Worm (Caenorhabditis elegans): ENCODE results near the gene pho-14.

Gene pho-14

DNA sequence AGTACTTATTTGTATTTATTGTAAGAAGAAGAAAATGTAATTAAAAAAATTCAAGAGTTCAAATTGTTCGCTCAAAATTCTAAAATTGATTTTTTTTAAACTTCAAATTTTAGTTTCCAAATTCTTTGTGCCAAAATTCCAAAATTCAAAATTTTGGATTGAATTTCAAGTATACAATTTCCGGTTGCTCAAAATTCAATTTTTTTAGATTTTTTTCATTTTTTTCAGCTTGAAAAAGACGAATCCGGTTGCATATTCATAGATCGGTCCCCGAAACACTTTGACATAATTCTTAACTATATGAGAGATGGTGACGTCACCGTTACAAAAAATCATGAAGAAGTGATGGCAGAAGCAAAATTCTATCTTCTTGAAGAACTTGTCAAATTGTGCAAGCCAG, 28.5 kb downstream of the pho-14 start, which contains the start of gene K02E7.4:
Gene K02E7.4 (plus strand): TSS at position 301 of the 400 bp plus-strand sequence.
- TF ChIP-seq K09A11.1 (tag; optimal IDR thresholded peaks at IDR 0.05; ENCODE audit: insufficient read depth): no peak
- TF ChIP-seq ztf-16 (tag; optimal IDR thresholded peaks at IDR 0.05): no peak
- TF ChIP-seq pros-1 (tag; optimal IDR thresholded peaks at IDR 0.05): no peak
- no peak for TF ChIP-seq madf-2 (tag; optimal IDR thresholded peaks at IDR 0.05)
- no peak for TF ChIP-seq pax-1 (tag; optimal IDR thresholded peaks at IDR 0.05)
- TF ChIP-seq rnt-1 (tag; optimal IDR thresholded peaks at IDR 0.05): no peak
- TF ChIP-seq F13H6.1 (tag; optimal IDR thresholded peaks at IDR 0.05): no peak
- no peak for TF ChIP-seq elt-4 (tag; optimal IDR thresholded peaks at IDR 0.05)
- no peak for TF ChIP-seq tbx-7 (tag; optimal IDR thresholded peaks at IDR 0.05)
- no peak for TF ChIP-seq dve-1 (tag; optimal IDR thresholded peaks at IDR 0.05)
- TF ChIP-seq pha-2 (tag; optimal IDR thresholded peaks at IDR 0.05): no peak
- TF ChIP-seq ceh-19 (GFP tag; optimal IDR thresholded peaks at IDR 0.05): no peak
- no peak for TF ChIP-seq ahr-1 (tag; optimal IDR thresholded peaks at IDR 0.05)
- TF ChIP-seq elt-2 (tag; optimal IDR thresholded peaks at IDR 0.05): no peak
- TF ChIP-seq nhr-232 (tag; optimal IDR thresholded peaks at IDR 0.05): no peak
- no peak for TF ChIP-seq ceh-2 (tag; optimal IDR thresholded peaks at IDR 0.05)
- no peak for TF ChIP-seq hlh-15 (tag; optimal IDR thresholded peaks at IDR 0.05)

DNA sequence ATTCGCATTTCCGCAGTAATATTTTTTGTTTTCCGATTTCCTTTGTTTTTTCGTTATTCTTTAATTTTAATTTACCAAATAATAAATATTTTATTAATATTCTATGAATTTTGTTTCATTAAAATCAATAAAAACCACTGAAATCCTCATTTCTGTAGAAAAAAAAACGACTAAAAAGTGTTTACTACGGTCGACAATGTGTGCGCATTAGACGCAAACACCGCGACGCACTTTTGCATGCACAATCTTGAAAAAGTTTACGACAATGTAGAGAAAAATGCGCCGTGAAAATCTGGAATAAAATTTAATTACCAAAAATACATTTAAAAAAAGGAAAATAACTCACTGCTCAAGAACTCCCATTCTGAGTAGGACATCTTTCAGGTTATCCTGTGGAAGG, 29.2 kb downstream of the pho-14 start:
- no peak for TF ChIP-seq hlh-15 (tag; optimal IDR thresholded peaks at IDR 0.05)
- no peak for TF ChIP-seq nhr-232 (tag; optimal IDR thresholded peaks at IDR 0.05)
- TF ChIP-seq ceh-2 (tag; optimal IDR thresholded peaks at IDR 0.05): no peak
- TF ChIP-seq elt-2 (tag; optimal IDR thresholded peaks at IDR 0.05): no peak
- TF ChIP-seq dve-1 (tag; optimal IDR thresholded peaks at IDR 0.05): no peak
- no peak for TF ChIP-seq pha-4 (tag; optimal IDR thresholded peaks at IDR 0.05)
- no peak for TF ChIP-seq K09A11.1 (tag; optimal IDR thresholded peaks at IDR 0.05; ENCODE audit: insufficient read depth)
- no peak for TF ChIP-seq unc-3 (GFP tag; conservative IDR thresholded peaks at IDR 0.05)
- TF ChIP-seq unc-3 (tag; optimal IDR thresholded peaks at IDR 0.05): no peak
- no peak for TF ChIP-seq ceh-19 (GFP tag; optimal IDR thresholded peaks at IDR 0.05)
- no peak for TF ChIP-seq che-1 (tag; optimal IDR thresholded peaks at IDR 0.05)
- no peak for TF ChIP-seq F13H6.1 (tag; optimal IDR thresholded peaks at IDR 0.05)
- TF ChIP-seq dmd-4 (tag; optimal IDR thresholded peaks at IDR 0.05; ENCODE audit: borderline replicate concordance): no peak
- TF ChIP-seq ceh-9 (tag; optimal IDR thresholded peaks at IDR 0.05): no peak

DNA sequence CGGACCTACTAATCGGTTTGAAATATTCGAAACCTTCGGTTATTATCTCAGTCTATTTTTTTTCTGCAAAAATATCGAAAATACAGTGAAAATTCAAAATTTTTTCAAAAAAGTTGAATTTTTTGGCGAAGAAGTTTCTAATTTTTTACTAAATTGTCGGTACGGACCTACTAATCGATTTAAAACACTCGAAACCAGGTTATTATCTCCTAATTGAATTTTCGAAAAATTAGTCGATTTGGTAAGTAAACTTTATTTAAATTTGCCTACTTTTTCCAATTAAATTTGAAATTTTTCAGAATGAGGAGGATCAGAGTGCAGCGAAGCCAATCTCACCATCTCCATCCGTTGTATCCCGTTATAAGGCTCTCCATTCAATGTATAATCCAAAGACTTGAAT, 29.7 kb downstream of the pho-14 start, which contains the start of gene K02E7.12:
Gene K02E7.12 (plus strand): TSS at position 301 of the 400 bp plus-strand sequence.
- TF ChIP-seq hlh-6 (tag; optimal IDR thresholded peaks at IDR 0.05) (no peak), zip-5 (tag; optimal IDR thresholded peaks at IDR 0.05) (no peak), gmeb-2 (tag; optimal IDR thresholded peaks at IDR 0.05) (no peak), ceh-31 (tag; optimal IDR thresholded peaks at IDR 0.05) (no peak), elt-4 (tag; optimal IDR thresholded peaks at IDR 0.05) (no peak), hlh-13 (GFP tag; optimal IDR thresholded peaks at IDR 0.05) (no peak), sdc-2 (tag; optimal IDR thresholded peaks at IDR 0.05) (no peak), madf-2 (tag; optimal IDR thresholded peaks at IDR 0.05) (no peak), ceh-19 (GFP tag; optimal IDR thresholded peaks at IDR 0.05) (no peak)

DNA sequence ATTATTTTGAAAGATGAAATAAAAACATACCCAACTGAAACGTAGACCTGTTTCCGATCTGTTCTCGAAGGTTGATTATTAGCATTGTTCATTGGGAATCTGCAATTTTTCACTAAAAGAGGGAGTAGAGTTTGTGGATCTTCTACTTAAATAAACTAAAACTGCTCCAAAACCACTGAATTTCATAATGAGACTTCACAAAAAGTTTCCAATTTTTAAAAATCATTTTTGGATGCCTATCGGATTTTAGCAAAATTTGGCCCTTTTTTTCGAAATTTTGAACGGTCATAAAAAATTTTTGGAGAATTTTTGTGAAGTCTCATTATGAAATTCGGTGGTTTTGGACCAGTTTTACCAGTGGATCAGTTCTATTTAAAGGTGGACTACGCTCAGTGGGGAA, 33.7 kb downstream of the pho-14 start, which contains the start of gene K02E7.10:
Gene K02E7.10 (minus strand): TSS at position 101 of the 400 bp plus-strand sequence.
- TF ChIP-seq pax-1 (tag; optimal IDR thresholded peaks at IDR 0.05): no peak
- TF ChIP-seq C38D4.7 (GFP tag; optimal IDR thresholded peaks at IDR 0.05): no peak
- no peak for TF ChIP-seq dve-1 (tag; optimal IDR thresholded peaks at IDR 0.05)
- TF ChIP-seq pqm-1 (tag; optimal IDR thresholded peaks at IDR 0.05): no peak
- TF ChIP-seq ahr-1 (tag; optimal IDR thresholded peaks at IDR 0.05): no peak
- TF ChIP-seq fax-1 (tag; optimal IDR thresholded peaks at IDR 0.05): no peak
- no peak for TF ChIP-seq nhr-11 (tag; optimal IDR thresholded peaks at IDR 0.05)
- TF ChIP-seq unc-42 (tag; optimal IDR thresholded peaks at IDR 0.05): no peak
- no peak for TF ChIP-seq gmeb-2 (tag; optimal IDR thresholded peaks at IDR 0.05)
- no peak for TF ChIP-seq ceh-31 (tag; optimal IDR thresholded peaks at IDR 0.05)
- no peak for TF ChIP-seq K09A11.1 (tag; optimal IDR thresholded peaks at IDR 0.05; ENCODE audit: insufficient read depth)
- no peak for TF ChIP-seq zip-5 (tag; optimal IDR thresholded peaks at IDR 0.05)
- no peak for TF ChIP-seq hlh-13 (GFP tag; optimal IDR thresholded peaks at IDR 0.05)
